Fruit fly (Drosophila melanogaster): ENCODE data around the gene Cpr65Ax1.
A peak's percentile ranks its signal among the peaks of the same experiment; 100 is the strongest.

Gene Cpr65Ax1

DNA sequence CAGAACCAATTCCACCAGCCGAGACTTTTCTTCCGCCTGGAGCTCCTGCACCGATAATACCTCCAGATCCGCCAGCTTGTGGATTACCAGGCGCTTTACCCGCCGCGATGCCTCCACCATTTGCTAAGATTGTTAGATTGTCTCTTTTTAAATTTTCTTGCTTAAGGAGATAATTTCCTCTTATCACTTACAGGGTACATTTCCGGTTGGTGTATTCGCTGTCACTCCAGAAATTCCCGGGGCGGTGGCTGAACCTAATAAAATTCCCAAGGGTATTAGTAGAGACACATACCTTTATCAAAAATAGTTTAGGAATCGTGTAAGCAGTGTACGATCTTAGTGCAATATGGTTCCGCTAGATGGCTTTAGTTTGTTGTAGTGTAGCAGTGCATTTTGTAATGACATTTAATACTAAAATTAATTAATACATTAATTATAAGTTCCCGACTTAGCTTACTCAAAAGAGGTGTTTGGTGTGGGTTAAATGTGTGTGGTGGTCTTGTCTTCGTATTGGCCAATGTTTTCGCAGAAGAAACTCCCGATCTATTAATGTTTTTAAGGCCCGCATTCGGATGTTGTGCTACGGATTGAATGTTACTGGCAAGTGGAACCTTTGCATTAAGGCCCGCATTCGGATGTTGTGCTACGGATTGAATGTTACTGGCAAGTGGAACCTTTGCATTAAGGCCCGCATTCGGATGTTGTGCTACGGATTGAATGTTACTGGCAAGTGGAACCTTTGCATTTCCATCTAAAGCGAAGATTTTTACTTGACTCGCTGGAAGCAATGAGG lies 23.0 kb downstream of the Cpr65Ax1 start (continued):
- TF ChIP-seq gce (GFP tag; IDR thresholded peaks at IDR 0.05) (peak; percentile 94), CG4328 (GFP tag; optimal IDR thresholded peaks at IDR 0.05) (peak; percentile 81), CG6254 (GFP tag; optimal IDR thresholded peaks at IDR 0.05) (peak; percentile 99), YL-1 (GFP tag; optimal IDR thresholded peaks at IDR 0.05) (peak; percentile 25), CHES-1-like (GFP tag; optimal IDR thresholded peaks at IDR 0.05) (peak; percentile 33), tup (GFP tag; optimal IDR thresholded peaks at IDR 0.05) (no peak), CG11560 (tag; IDR thresholded peaks at IDR 0.05) (no peak), gsb (GFP tag; IDR thresholded peaks at IDR 0.05) (peak; percentile 64), CG11398 (GFP tag; optimal IDR thresholded peaks at IDR 0.05) (peak; percentile 55), CG1024 (GFP tag; IDR thresholded peaks at IDR 0.05) (peak; percentile 89), br (optimal IDR thresholded peaks at IDR 0.05) (no peak), Lpt (GFP tag; optimal IDR thresholded peaks at IDR 0.05) (no peak), CG1647 (GFP tag; optimal IDR thresholded peaks at IDR 0.05) (peak; percentile 45), Hmx (GFP tag; optimal IDR thresholded peaks at IDR 0.05) (no peak), CG11247 (GFP tag; IDR thresholded peaks at IDR 0.05) (peak; percentile 79), pan (optimal IDR thresholded peaks at IDR 0.05) (no peak), pan (GFP tag; optimal IDR thresholded peaks at IDR 0.05 in 1 of 2, IDR thresholded peaks at IDR 0.05 in 1 of 2) (peak in 1 of 2 experiments; percentile 88), dpn (GFP tag; optimal IDR thresholded peaks at IDR 0.05) (peak; percentile 38 to 91), CG2116 (GFP tag; optimal IDR thresholded peaks at IDR 0.05) (peak; percentile 65), Vsx1 (GFP tag; optimal IDR thresholded peaks at IDR 0.05) (peak; percentile 82), pum (GFP tag; optimal IDR thresholded peaks at IDR 0.05) (no peak), fd3F (GFP tag; optimal IDR thresholded peaks at IDR 0.05) (no peak), h (optimal IDR thresholded peaks at IDR 0.05) (no peak), ATbp (GFP tag; optimal IDR thresholded peaks at IDR 0.05) (peak; percentile 81), CG4820 (GFP tag; optimal IDR thresholded peaks at IDR 0.05) (peak; percentile 47), peb (GFP tag; IDR thresholded peaks at IDR 0.05) (peak; percentile 52; the same call in 1 of the 2 replicates), CG32767 (GFP tag; IDR thresholded peaks at IDR 0.05) (peak; percentile 70; the same call in 1 of the 2 replicates), CG3726 (GFP tag; IDR thresholded peaks at IDR 0.05) (0 out of 3 replicates have a peak, but pooled peaks have one; percentile 43)

DNA sequence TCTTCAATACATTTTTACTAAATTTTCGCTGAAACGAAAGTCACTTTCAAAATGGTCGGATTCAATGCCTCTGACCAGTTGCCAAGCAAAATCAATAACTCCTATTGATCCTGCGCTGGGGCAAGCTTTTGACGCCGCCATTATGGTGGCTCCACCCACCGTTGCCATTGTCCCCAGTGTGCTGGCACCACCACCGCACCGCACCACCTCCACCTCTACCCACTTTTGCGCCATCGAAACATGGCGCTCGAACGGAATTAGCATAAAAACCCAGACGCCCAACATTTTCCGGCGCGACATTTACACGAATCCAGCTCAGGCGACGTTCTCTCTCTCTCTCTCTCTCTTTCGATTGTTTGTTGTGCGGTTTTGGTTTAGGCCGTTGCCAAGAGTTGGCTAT lies 30.9 kb downstream of the Cpr65Ax1 start:
- TF ChIP-seq Nf-YB (GFP tag; optimal IDR thresholded peaks at IDR 0.05) (peak; percentile 69), CG17186 (GFP tag; optimal IDR thresholded peaks at IDR 0.05) (no peak), CG5180 (GFP tag; optimal IDR thresholded peaks at IDR 0.05) (no peak), CG8944 (GFP tag; optimal IDR thresholded peaks at IDR 0.05) (no peak), Mad (GFP tag; optimal IDR thresholded peaks at IDR 0.05) (no peak), jumu (GFP tag; optimal IDR thresholded peaks at IDR 0.05) (no peak), p53 (GFP tag; optimal IDR thresholded peaks at IDR 0.05) (no peak), Ets65A (GFP tag) (peak; percentile 71), schlank (tag; optimal IDR thresholded peaks at IDR 0.05) (no peak), ci (GFP tag; IDR thresholded peaks at IDR 0.05) (no peak), nerfin-1 (tag; optimal IDR thresholded peaks at IDR 0.05) (no peak), CG43689 (GFP tag; IDR thresholded peaks at IDR 0.05) (no peak), D19A (tag; optimal IDR thresholded peaks at IDR 0.05) (no peak), CG11456 (GFP tag; IDR thresholded peaks at IDR 0.05) (no peak), HHEX (GFP tag; optimal IDR thresholded peaks at IDR 0.05) (no peak), Dll (GFP tag; IDR thresholded peaks at IDR 0.05; ENCODE audit: partially characterized antibody) (no peak), Dip3 (GFP tag; optimal IDR thresholded peaks at IDR 0.05) (no peak), grn (GFP tag; optimal IDR thresholded peaks at IDR 0.05) (no peak), ems (GFP tag; optimal IDR thresholded peaks at IDR 0.05) (no peak), ewg (GFP tag; optimal IDR thresholded peaks at IDR 0.05) (peak; percentile 35), fd102C (GFP tag; optimal IDR thresholded peaks at IDR 0.05) (no peak), ranshi (GFP tag; IDR thresholded peaks at IDR 0.05) (no peak), wor (GFP tag; IDR thresholded peaks at IDR 0.05) (no peak), Adf1 (GFP tag; IDR thresholded peaks at IDR 0.05) (no peak), CG12659 (GFP tag; optimal IDR thresholded peaks at IDR 0.05) (no peak)
